Fruit fly (Drosophila melanogaster) whole organism, embryonic: ENCODE results near the gene Tpr2.

ENCODE experiments used
- B-H2 ChIP-seq: fragments of 200-800 bp; sonication (Bioruptor generic); optimal IDR thresholded peaks from 2 replicates; lab custom pipeline; 2018; ENCODE audit warnings: missing biosample characterization, mild to moderate bottlenecking, missing genetic modification characterization
- CG10979 ChIP-seq: fragments of 200-800 bp; sonication (Bioruptor generic); optimal IDR thresholded peaks from 2 replicates; lab custom pipeline; 2018; ENCODE audit warnings: missing biosample characterization, mild to moderate bottlenecking, missing genetic modification characterization, moderate library complexity
- CG11093 ChIP-seq: fragments of 200-800 bp; sonication (Bioruptor generic); IDR thresholded peaks from 3 replicates; pipeline ENCODE4 v1.3.6; 2022; ENCODE audit warnings: missing biosample characterization, missing genetic modification characterization
- CG11504 ChIP-seq: fragments of 200-800 bp; sonication (Bioruptor generic); optimal IDR thresholded peaks from 3 replicates; lab custom pipeline; 2019; ENCODE audit warnings: missing biosample characterization, mild to moderate bottlenecking, missing genetic modification characterization, moderate library complexity
- CG12071 ChIP-seq: fragments of 200-800 bp; sonication (Bioruptor generic); optimal IDR thresholded peaks from 3 replicates; lab custom pipeline; 2018; ENCODE audit warnings: missing biosample characterization, mild to moderate bottlenecking, missing genetic modification characterization
- CG12155 ChIP-seq: fragments of 200-800 bp; sonication (Bioruptor generic); optimal IDR thresholded peaks from 3 replicates; lab custom pipeline; 2016; ENCODE audit warnings: missing biosample characterization, missing genetic modification characterization
- CG13424 ChIP-seq: fragments of 200-800 bp; sonication (Bioruptor generic); optimal IDR thresholded peaks from 2 replicates; lab custom pipeline; 2019; ENCODE audit warnings: missing biosample characterization, mild to moderate bottlenecking, missing genetic modification characterization, moderate library complexity
- CG14014 ChIP-seq: fragments of 200-800 bp; sonication (Bioruptor generic); IDR thresholded peaks from 2 replicates; pipeline ENCODE4 v1.3.6; 2022; ENCODE audit warnings: missing biosample characterization, missing genetic modification characterization
- CG15479 ChIP-seq: fragments of 200-800 bp; sonication (Bioruptor generic); optimal IDR thresholded peaks from 3 replicates; lab custom pipeline; 2019; ENCODE audit warnings: missing biosample characterization, mild to moderate bottlenecking, missing genetic modification characterization, moderate library complexity
- CG15514 ChIP-seq: fragments of 200-800 bp; sonication (Bioruptor generic); optimal IDR thresholded peaks from 3 replicates; lab custom pipeline; 2017; ENCODE audit warnings: missing biosample characterization, missing genetic modification characterization, mild to moderate bottlenecking, moderate library complexity, missing genetic modification reagents
- CG15601 ChIP-seq: fragments of 200-800 bp; sonication (Bioruptor generic); optimal IDR thresholded peaks from 3 replicates; lab custom pipeline; 2019; ENCODE audit warnings: missing biosample characterization, mild to moderate bottlenecking, missing genetic modification characterization, moderate library complexity
- CG1647 ChIP-seq: fragments of 200-800 bp; sonication (Bioruptor generic); optimal IDR thresholded peaks from 3 replicates; lab custom pipeline; 2016; ENCODE audit warnings: missing biosample characterization, missing genetic modification characterization
- CG16813 ChIP-seq: fragments of 200-800 bp; sonication (Bioruptor generic); IDR thresholded peaks from 3 replicates; pipeline ENCODE4 v1.3.6; 2022; ENCODE audit warnings: missing biosample characterization, missing genetic modification characterization; ENCODE audit not compliant: partially characterized antibody
- CG17186 ChIP-seq: fragments of 200-800 bp; sonication (Bioruptor generic); optimal IDR thresholded peaks from 3 replicates; lab custom pipeline; 2017; ENCODE audit warnings: missing biosample characterization, missing genetic modification reagents, missing genetic modification characterization
- CG18262 ChIP-seq: fragments of 200-800 bp; optimal IDR thresholded peaks from 3 replicates; lab custom pipeline; 2019; ENCODE audit warnings: missing biosample characterization, mild to moderate bottlenecking, missing genetic modification characterization, moderate library complexity
- CG31388 ChIP-seq: fragments of 200-800 bp; sonication (Bioruptor generic); optimal IDR thresholded peaks from 2 replicates; lab custom pipeline; 2016; ENCODE audit warnings: missing biosample characterization, missing genetic modification characterization
- CG3163 ChIP-seq: fragments of 200-800 bp; sonication (Bioruptor generic); optimal IDR thresholded peaks from 3 replicates; lab custom pipeline; 2016; ENCODE audit warnings: missing biosample characterization, missing genetic modification characterization
- CG5245 ChIP-seq: fragments of 200-800 bp; sonication (Bioruptor generic); optimal IDR thresholded peaks from 3 replicates; lab custom pipeline; 2016; ENCODE audit warnings: missing biosample characterization, missing genetic modification characterization
- CG6791 ChIP-seq: fragments of 200-800 bp; sonication (Bioruptor generic); IDR thresholded peaks from 3 replicates; pipeline ENCODE4 v1.3.6; 2022; ENCODE audit warnings: missing biosample characterization, missing genetic modification characterization; ENCODE audit not compliant: partially characterized antibody
- CG7745 ChIP-seq: fragments of 200-800 bp; sonication (Bioruptor generic); optimal IDR thresholded peaks from 2 replicates; lab custom pipeline; 2018; ENCODE audit warnings: missing biosample characterization, mild to moderate bottlenecking, missing genetic modification characterization, moderate library complexity
- CG7928 ChIP-seq: fragments of 200-800 bp; sonication (Bioruptor generic); optimal IDR thresholded peaks from 2 replicates; lab custom pipeline; 2017; ENCODE audit warnings: missing biosample characterization, mild to moderate bottlenecking, missing genetic modification characterization
- CG8089 ChIP-seq: fragments of 200-800 bp; sonication (Bioruptor generic); optimal IDR thresholded peaks from 3 replicates; lab custom pipeline; 2016; ENCODE audit warnings: missing biosample characterization, missing genetic modification characterization
- CG9437 ChIP-seq: fragments of 200-800 bp; sonication (Bioruptor generic); optimal IDR thresholded peaks from 2 replicates; lab custom pipeline; 2018; ENCODE audit warnings: missing biosample characterization, mild to moderate bottlenecking, missing genetic modification characterization
- Deaf1 ChIP-seq: fragments of 200-800 bp; optimal IDR thresholded peaks from 3 replicates; lab custom pipeline; 2019; ENCODE audit warnings: missing biosample characterization, mild to moderate bottlenecking, missing genetic modification characterization, moderate library complexity
- Elba2 ChIP-seq: fragments of 200-800 bp; sonication (Bioruptor generic); optimal IDR thresholded peaks from 3 replicates; lab custom pipeline; 2016; ENCODE audit warnings: missing biosample characterization, missing genetic modification characterization
- MESR4 ChIP-seq: fragments of 200-800 bp; sonication (Bioruptor generic); optimal IDR thresholded peaks from 2 replicates; lab custom pipeline; 2018; ENCODE audit warnings: missing biosample characterization, mild to moderate bottlenecking, missing genetic modification characterization, moderate library complexity
- Meics ChIP-seq: fragments of 200-800 bp; sonication (Bioruptor generic); optimal IDR thresholded peaks from 2 replicates; lab custom pipeline; 2017; ENCODE audit warnings: missing biosample characterization, mild to moderate bottlenecking, missing genetic modification characterization
- NC2β ChIP-seq: fragments of 200-800 bp; sonication (Bioruptor generic); optimal IDR thresholded peaks from 2 replicates; lab custom pipeline; 2016; ENCODE audit warnings: missing biosample characterization, missing genetic modification characterization
- Neu2 ChIP-seq: fragments of 200-800 bp; sonication (Bioruptor generic); optimal IDR thresholded peaks from 3 replicates; lab custom pipeline; 2016; ENCODE audit warnings: missing biosample characterization, missing genetic modification characterization, borderline replicate concordance
- Nf-YC ChIP-seq: fragments of 200-800 bp; optimal IDR thresholded peaks from 3 replicates; lab custom pipeline; 2019; ENCODE audit warnings: missing biosample characterization, mild to moderate bottlenecking, missing genetic modification characterization, moderate library complexity
- Sox102F ChIP-seq: fragments of 200-800 bp; sonication (Bioruptor generic); optimal IDR thresholded peaks from 2 replicates; lab custom pipeline; 2018; ENCODE audit warnings: missing biosample characterization, mild to moderate bottlenecking, missing genetic modification characterization, moderate library complexity
- ci ChIP-seq: fragments of 200-800 bp; sonication (Bioruptor generic); IDR thresholded peaks from 3 replicates; pipeline ENCODE4 v1.3.6; 2022; ENCODE audit warnings: missing biosample characterization, missing genetic modification characterization
- ems ChIP-seq: fragments of 200-800 bp; sonication (Bioruptor generic); optimal IDR thresholded peaks from 3 replicates; lab custom pipeline; 2016; ENCODE audit warnings: missing biosample characterization, missing genetic modification characterization
- eve ChIP-seq, 2 experiments: fragments of >200 bp; optimal IDR thresholded peaks; 2 replicates each; lab custom pipeline; 2017; ENCODE audit warnings: missing biosample characterization in 2 of 2, missing genetic modification characterization in 2 of 2
- fd3F ChIP-seq: fragments of 200-800 bp; sonication (Bioruptor generic); optimal IDR thresholded peaks from 2 replicates; lab custom pipeline; 2018; ENCODE audit warnings: missing biosample characterization, mild to moderate bottlenecking, missing genetic modification characterization, moderate library complexity
- gcm ChIP-seq: fragments of 200-800 bp; sonication (Bioruptor generic); optimal IDR thresholded peaks from 2 replicates; lab custom pipeline; 2019; ENCODE audit warnings: missing biosample characterization, mild to moderate bottlenecking, missing genetic modification characterization, moderate library complexity
- grau ChIP-seq: fragments of 200-800 bp; optimal IDR thresholded peaks from 3 replicates; lab custom pipeline; 2019; ENCODE audit warnings: missing biosample characterization, mild to moderate bottlenecking, missing genetic modification characterization, moderate library complexity
- gsb-n ChIP-seq: fragments of 200-800 bp; sonication (Bioruptor generic); optimal IDR thresholded peaks from 3 replicates; lab custom pipeline; 2018; ENCODE audit warnings: missing biosample characterization, mild to moderate bottlenecking, missing genetic modification characterization
- jing ChIP-seq: fragments of 200-800 bp; sonication (Bioruptor generic); optimal IDR thresholded peaks from 2 replicates; lab custom pipeline; 2018; ENCODE audit warnings: missing biosample characterization, mild to moderate bottlenecking, missing genetic modification characterization
- lbe ChIP-seq: fragments of 200-800 bp; sonication (Bioruptor generic); optimal IDR thresholded peaks from 2 replicates; lab custom pipeline; 2016; ENCODE audit warnings: missing biosample characterization, mild to moderate bottlenecking, missing genetic modification characterization
- lilli ChIP-seq: fragments of 200-800 bp; sonication (Bioruptor generic); optimal IDR thresholded peaks from 3 replicates; lab custom pipeline; 2016; ENCODE audit warnings: missing biosample characterization, missing genetic modification characterization
- luna ChIP-seq: fragments of 200-800 bp; sonication (Bioruptor generic); optimal IDR thresholded peaks from 2 replicates; lab custom pipeline; 2016; ENCODE audit warnings: missing biosample characterization, missing genetic modification characterization
- pzg ChIP-seq: fragments of 200-800 bp; sonication (Bioruptor generic); optimal IDR thresholded peaks from 3 replicates; lab custom pipeline; 2018; ENCODE audit warnings: missing biosample characterization, mild to moderate bottlenecking, missing genetic modification characterization, moderate library complexity
- ranshi ChIP-seq: fragments of 200-800 bp; sonication (Bioruptor generic); IDR thresholded peaks from 2 replicates; pipeline ENCODE4 v1.3.6; 2022; ENCODE audit warnings: missing biosample characterization, missing genetic modification characterization
- scrt ChIP-seq: fragments of 200-800 bp; sonication (Bioruptor generic); optimal IDR thresholded peaks from 2 replicates; lab custom pipeline; 2018; ENCODE audit warnings: missing biosample characterization, mild to moderate bottlenecking, missing genetic modification characterization, moderate library complexity
- slp2 ChIP-seq: fragments of 200-800 bp; sonication (Bioruptor generic); optimal IDR thresholded peaks from 2 replicates; lab custom pipeline; 2016; ENCODE audit warnings: missing biosample characterization, missing genetic modification characterization
- sob ChIP-seq: fragments of 200-800 bp; sonication (Bioruptor generic); IDR thresholded peaks from 2 replicates; pipeline ENCODE4 v1.3.6; 2022; ENCODE audit warnings: missing biosample characterization, missing genetic modification characterization
- tap ChIP-seq: fragments of 200-800 bp; optimal IDR thresholded peaks from 3 replicates; lab custom pipeline; 2019; ENCODE audit warnings: missing biosample characterization, mild to moderate bottlenecking, missing genetic modification characterization, moderate library complexity
- ttk ChIP-seq: fragments of 200-800 bp; sonication (Bioruptor generic); IDR thresholded peaks from 2 replicates; pipeline ENCODE4 v2.1.2; 2022; ENCODE audit warnings: missing biosample characterization, missing genetic modification characterization

Tpr2 gene

dm6 chr2L:16487571-16488276, 3.6 kb upstream of the Tpr2 start, which contains the start of gene Nepl8 (continued):
- no peak for TF ChIP-seq CG9437 (GFP tag; lab: Kevin White, UChicago)
- TF ChIP-seq lilli (GFP tag; lab: Kevin White, UChicago) = peak; percentile 0
- TF ChIP-seq CG3163 (GFP tag; lab: Kevin White, UChicago) = peak; percentile 12
- peak; percentile 22 for TF ChIP-seq luna (GFP tag; lab: Kevin White, UChicago)
- no peak for TF ChIP-seq tap
- TF ChIP-seq CG12071 (GFP tag; lab: Kevin White, UChicago) = no peak
- peak; percentile 45 for TF ChIP-seq CG15601 (tag; lab: Kevin White, UChicago)
- no peak for TF ChIP-seq scrt (GFP tag; lab: Kevin White, UChicago)
- peak; percentile 2 for TF ChIP-seq NC2β (GFP tag; lab: Kevin White, UChicago)
- 0 out of 3 replicates have a peak, but pooled peaks have one; percentile 14 for TF ChIP-seq ci (GFP tag; lab: Robert Waterston, UW)
- TF ChIP-seq Sox102F (GFP tag; lab: Kevin White, UChicago) = no peak
- TF ChIP-seq CG31388 (GFP tag; lab: Kevin White, UChicago) = no peak
- TF ChIP-seq CG7745 (tag; lab: Kevin White, UChicago) = no peak
- peak; percentile 36; the same call in 2 of the 3 replicates for TF ChIP-seq CG16813 (GFP tag; lab: Robert Waterston, UW)
- TF ChIP-seq grau = peak; percentile 32
- TF ChIP-seq CG15479 (GFP tag; lab: Kevin White, UChicago) = peak; percentile 90
- TF ChIP-seq CG6791 (GFP tag; lab: Robert Waterston, UW) = peak; percentile 19; the same call in 2 of the 3 replicates
- peak; percentile 80 for TF ChIP-seq CG15514 (GFP tag; lab: Kevin White, UChicago)
- no peak for TF ChIP-seq Neu2 (GFP tag; lab: Kevin White, UChicago)
- TF ChIP-seq CG1647 (GFP tag; lab: Kevin White, UChicago) = peak; percentile 7
- peak; percentile 35; the same call in 1 of the 2 replicates for TF ChIP-seq CG14014 (GFP tag; lab: Robert Waterston, UW)
- TF ChIP-seq ranshi (GFP tag; lab: Robert Waterston, UW) = peak; percentile 37; the same call in 1 of the 2 replicates
- TF ChIP-seq B-H2 (GFP tag; lab: Kevin White, UChicago) = peak; percentile 39
- TF ChIP-seq CG7928 (GFP tag; lab: Kevin White, UChicago) = peak; percentile 18
- no peak for TF ChIP-seq CG11093 (GFP tag; lab: Robert Waterston, UW)
- TF ChIP-seq CG18262 (tag; lab: Kevin White, UChicago) = peak; percentile 3
- TF ChIP-seq CG8089 = peak; percentile 30
- TF ChIP-seq slp2 (GFP tag; lab: Kevin White, UChicago) = peak; percentile 23
- TF ChIP-seq sob (GFP tag; lab: Robert Waterston, UW) = peak; percentile 56
- TF ChIP-seq CG5245 (GFP tag; lab: Kevin White, UChicago) = no peak
- no peak for TF ChIP-seq Elba2 (GFP tag; lab: Kevin White, UChicago)
- TF ChIP-seq pzg (GFP tag; lab: Kevin White, UChicago) = peak; percentile 97
- TF ChIP-seq jing (GFP tag; lab: Kevin White, UChicago) = peak; percentile 67
- TF ChIP-seq CG13424 = peak; percentile 14
- no peak for TF ChIP-seq MESR4 (GFP tag; lab: Kevin White, UChicago)
- 0 out of 2 replicates have a peak, but pooled peaks have one; percentile 17 for TF ChIP-seq ttk (GFP tag; lab: Robert Waterston, UW)
- TF ChIP-seq eve (GFP tag; optimal IDR thresholded peaks at IDR 0.05; lab: Kevin White, UChicago) = peak in 1 of 2 experiments; percentile 13
- TF ChIP-seq gsb-n (tag; lab: Kevin White, UChicago) = peak; percentile 12
- TF ChIP-seq CG17186 (GFP tag; lab: Kevin White, UChicago) = peak; percentile 2
- TF ChIP-seq Deaf1 (tag; lab: Kevin White, UChicago) = peak; percentile 19
- no peak for TF ChIP-seq lbe (GFP tag; lab: Kevin White, UChicago)
- TF ChIP-seq gcm (GFP tag; lab: Kevin White, UChicago) = no peak
- peak; percentile 42 for TF ChIP-seq CG12155 (GFP tag; lab: Kevin White, UChicago)
- TF ChIP-seq fd3F (GFP tag; lab: Kevin White, UChicago) = no peak
- TF ChIP-seq CG11504 = peak; percentile 80
- no peak for TF ChIP-seq ems (GFP tag; lab: Kevin White, UChicago)
- peak; percentile 9 for TF ChIP-seq CG10979 (tag; lab: Kevin White, UChicago)
- TF ChIP-seq Meics (GFP tag; lab: Kevin White, UChicago) = no peak
- peak; percentile 68 for TF ChIP-seq Nf-YC
